Fruit fly (Drosophila melanogaster) S2 (cell line): ENCODE measurements around the gene Atg101.

ENCODE experiments used
- CG8478 ChIP-seq: fragments of >200 bp; optimal IDR thresholded peaks from 2 replicates; lab custom pipeline; 2018
- CTCF ChIP-seq, 2 experiments: fragments of >200 bp; optimal IDR thresholded peaks; 2 replicates each; lab custom pipeline; 2018

- TF ChIP-seq CG8478 (lab: Kevin White, UChicago) (no peak), CTCF (optimal IDR thresholded peaks at IDR 0.05; lab: Kevin White, UChicago) (no peak)
Observed at dm6 chrX:18835500-18835899, 44.0 kb downstream of the Atg101 start.
